Worm (Caenorhabditis elegans) whole organism, late embryonic: ENCODE measurements around the gene pqn-76.

Experiments
- hlh-13 ChIP-seq: fragments of 200-800 bp; sonication (Bioruptor generic); optimal IDR thresholded peaks from 2 replicates; lab custom pipeline; 2018; ENCODE audit warnings: mild to moderate bottlenecking, missing genetic modification characterization, missing compliant biosample characterization
- nhr-232 ChIP-seq: sonication (generic microtip); optimal IDR thresholded peaks from 2 replicates; lab custom pipeline; 2016; ENCODE audit warnings: missing genetic modification characterization, missing compliant biosample characterization
- rnt-1 ChIP-seq: sonication (generic microtip); optimal IDR thresholded peaks from 2 replicates; lab custom pipeline; 2016; ENCODE audit warnings: missing genetic modification characterization, missing compliant biosample characterization
- unc-86 ChIP-seq: sonication (generic microtip); optimal IDR thresholded peaks from 2 replicates; lab custom pipeline; 2016; ENCODE audit warnings: missing genetic modification characterization, missing compliant biosample characterization

DNA sequence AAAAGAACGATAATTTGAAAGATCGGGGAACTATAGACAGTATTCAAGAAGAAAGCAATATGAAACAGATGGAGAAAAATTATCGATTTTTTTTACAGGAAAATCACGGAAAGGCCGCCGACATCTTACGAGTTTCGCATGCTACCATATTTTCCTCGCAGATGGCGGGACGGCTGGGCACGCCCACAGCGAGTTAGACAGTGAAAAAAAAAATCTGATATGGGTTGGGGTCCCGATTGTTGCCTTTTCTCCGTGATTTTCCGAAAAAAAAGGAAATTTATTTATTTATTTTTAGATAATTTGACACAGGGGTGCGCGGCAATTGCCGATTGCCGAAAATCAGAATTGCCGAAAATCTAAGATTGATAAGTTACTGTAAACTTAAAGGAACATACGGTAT, 24.1 kb upstream of the pqn-76 start:
- TF ChIP-seq rnt-1 (no peak), unc-86 (tag; lab: Kevin White, UChicago) (no peak), hlh-13 (GFP tag; lab: Kevin White, UChicago) (no peak), nhr-232 (tag; lab: Kevin White, UChicago) (no peak)
